Worm (Caenorhabditis elegans): ENCODE results near the gene Y41D4A.7.

Gene Y41D4A.7

ce11 chrIV:1761553-1761952 is at the start of gene Y41D4A.7:
Y41D4A.7 (minus strand) TSS chrIV:1761570.
- TF ChIP-seq zip-5 (tag; optimal IDR thresholded peaks at IDR 0.05) (no peak), rnt-1 (tag; optimal IDR thresholded peaks at IDR 0.05) (peak; percentile 24), fkh-6 (tag; optimal IDR thresholded peaks at IDR 0.05) (no peak), ceh-18 (tag; optimal IDR thresholded peaks at IDR 0.05) (peak; percentile 40), odd-2 (tag; optimal IDR thresholded peaks at IDR 0.05) (no peak), F13H6.1 (tag; optimal IDR thresholded peaks at IDR 0.05) (no peak), ceh-19 (GFP tag; optimal IDR thresholded peaks at IDR 0.05) (no peak), che-1 (tag; optimal IDR thresholded peaks at IDR 0.05) (no peak), Y22D7AL.16 (tag; optimal IDR thresholded peaks at IDR 0.05) (no peak), hlh-30 (tag; optimal IDR thresholded peaks at IDR 0.05; ENCODE audit: insufficient read depth) (peak; percentile 24)

ce11 chrIV:1804613-1805012 is 43.2 kb upstream of the Y41D4A.7 start:
- TF ChIP-seq ztf-16 (tag; optimal IDR thresholded peaks at IDR 0.05): no peak
- no peak for TF ChIP-seq ceh-30 (tag; optimal IDR thresholded peaks at IDR 0.05)
- no peak for TF ChIP-seq ceh-2 (tag; optimal IDR thresholded peaks at IDR 0.05)
- no peak for TF ChIP-seq sdc-2 (tag; optimal IDR thresholded peaks at IDR 0.05)
- TF ChIP-seq rnt-1 (tag; optimal IDR thresholded peaks at IDR 0.05): no peak
- no peak for TF ChIP-seq syd-9 (tag; optimal IDR thresholded peaks at IDR 0.05)
- no peak for TF ChIP-seq ceh-9 (tag; optimal IDR thresholded peaks at IDR 0.05)
- TF ChIP-seq npax-4 (tag; optimal IDR thresholded peaks at IDR 0.05): no peak
- no peak for TF ChIP-seq pha-4 (tag; optimal IDR thresholded peaks at IDR 0.05)
- no peak for TF ChIP-seq ceh-19 (GFP tag; optimal IDR thresholded peaks at IDR 0.05)
- TF ChIP-seq hlh-6 (tag; optimal IDR thresholded peaks at IDR 0.05): no peak
- TF ChIP-seq sox-4 (tag; optimal IDR thresholded peaks at IDR 0.05): no peak
- TF ChIP-seq zip-5 (tag; optimal IDR thresholded peaks at IDR 0.05): no peak
- no peak for TF ChIP-seq tbx-7 (tag; optimal IDR thresholded peaks at IDR 0.05)
- no peak for TF ChIP-seq ama-1 (optimal IDR thresholded peaks at IDR 0.05)
- TF ChIP-seq hlh-30 (tag; optimal IDR thresholded peaks at IDR 0.05; ENCODE audit: insufficient read depth): no peak
- TF ChIP-seq elt-2 (tag; optimal IDR thresholded peaks at IDR 0.05): no peak
- TF ChIP-seq tbx-2 (tag; optimal IDR thresholded peaks at IDR 0.05): no peak
- TF ChIP-seq nhr-232 (tag; optimal IDR thresholded peaks at IDR 0.05): no peak
- TF ChIP-seq hlh-13 (GFP tag; optimal IDR thresholded peaks at IDR 0.05): no peak

ce11 chrIV:1803882-1804281 is 42.5 kb upstream of the Y41D4A.7 start, which contains the start of gene Y38C1BA.1:
Y38C1BA.1 (minus strand) TSS chrIV:1803982.
- TF ChIP-seq sdc-2 (tag; optimal IDR thresholded peaks at IDR 0.05) (no peak), ahr-1 (tag; optimal IDR thresholded peaks at IDR 0.05) (no peak), pag-3 (tag; optimal IDR thresholded peaks at IDR 0.05; ENCODE audit: borderline replicate concordance) (no peak), tbx-7 (tag; optimal IDR thresholded peaks at IDR 0.05) (no peak), T23F11.4 (GFP tag; optimal IDR thresholded peaks at IDR 0.05) (no peak), fkh-10 (GFP tag; optimal IDR thresholded peaks at IDR 0.05) (no peak), unc-86 (tag; optimal IDR thresholded peaks at IDR 0.05) (no peak), C38D4.7 (GFP tag; optimal IDR thresholded peaks at IDR 0.05) (no peak), ceh-14 (tag; optimal IDR thresholded peaks at IDR 0.05) (no peak), unc-55 (GFP tag; optimal IDR thresholded peaks at IDR 0.05) (no peak), ceh-30 (tag; optimal IDR thresholded peaks at IDR 0.05) (no peak), ceh-2 (tag; optimal IDR thresholded peaks at IDR 0.05) (no peak), ceh-19 (GFP tag; optimal IDR thresholded peaks at IDR 0.05) (no peak), sox-2 (GFP tag; IDR thresholded peaks at IDR 0.05) (no peak), unc-3 (GFP tag; conservative IDR thresholded peaks at IDR 0.05) (no peak), unc-3 (tag; optimal IDR thresholded peaks at IDR 0.05) (no peak)

- TF ChIP-seq T23F11.4 (GFP tag; optimal IDR thresholded peaks at IDR 0.05) (no peak), ets-4 (tag; optimal IDR thresholded peaks at IDR 0.05) (no peak), ref-2 (tag; optimal IDR thresholded peaks at IDR 0.05) (no peak), ceh-18 (tag; optimal IDR thresholded peaks at IDR 0.05) (no peak), Y22D7AL.16 (tag; optimal IDR thresholded peaks at IDR 0.05) (no peak), sdc-2 (tag; optimal IDR thresholded peaks at IDR 0.05) (no peak), hlh-8 (tag; optimal IDR thresholded peaks at IDR 0.05) (no peak), hlh-30 (tag; optimal IDR thresholded peaks at IDR 0.05; ENCODE audit: insufficient read depth) (no peak), pqm-1 (tag; optimal IDR thresholded peaks at IDR 0.05) (no peak), fkh-10 (GFP tag; optimal IDR thresholded peaks at IDR 0.05) (no peak), F13H6.1 (tag; optimal IDR thresholded peaks at IDR 0.05) (no peak), ceh-45 (GFP tag; IDR thresholded peaks at IDR 0.05) (no peak), K02D7.2 (tag; optimal IDR thresholded peaks at IDR 0.05) (no peak), pros-1 (tag; optimal IDR thresholded peaks at IDR 0.05) (no peak), ceh-30 (tag; optimal IDR thresholded peaks at IDR 0.05) (no peak), ceh-34 (tag; optimal IDR thresholded peaks at IDR 0.05) (no peak)
Measured at ce11 chrIV:1791775-1792174, 30.4 kb upstream of the Y41D4A.7 start.

Measured in whole organism, late embryonic.